Fruit fly (Drosophila melanogaster): Measurements from ENCODE around the gene meigo.

meigo gene

dm6 chr3R:21097631-21098117 is 40.4 kb upstream of the meigo start, which contains the start of gene RhoGAP93B (continued):
- peak; percentile 37 for TF ChIP-seq net (GFP tag; optimal IDR thresholded peaks at IDR 0.05)
- TF ChIP-seq achi (GFP tag; optimal IDR thresholded peaks at IDR 0.05): no peak
- peak; percentile 72 for TF ChIP-seq OdsH (GFP tag; optimal IDR thresholded peaks at IDR 0.05)
- TF ChIP-seq Gug (GFP tag; IDR thresholded peaks at IDR 0.05): peak; percentile 85
- TF ChIP-seq fkh (GFP tag; optimal IDR thresholded peaks at IDR 0.05): peak; percentile 95
- peak; percentile 78 for TF ChIP-seq CG6808 (GFP tag; optimal IDR thresholded peaks at IDR 0.05)
- TF ChIP-seq CG8632 (GFP tag; optimal IDR thresholded peaks at IDR 0.05): peak; percentile 54
- peak; percentile 30 for TF ChIP-seq Sox15 (GFP tag; optimal IDR thresholded peaks at IDR 0.05)

- peak; percentile 34 for TF ChIP-seq CG6792 (GFP tag; optimal IDR thresholded peaks at IDR 0.05)
- TF ChIP-seq Sox15 (GFP tag; optimal IDR thresholded peaks at IDR 0.05): peak; percentile 62
- TF ChIP-seq CG1621 (tag; optimal IDR thresholded peaks at IDR 0.05): no peak
- no peak for TF ChIP-seq Ets96B (tag; optimal IDR thresholded peaks at IDR 0.05)
- no peak for TF ChIP-seq CG34406 (GFP tag; optimal IDR thresholded peaks at IDR 0.05)
- TF ChIP-seq Eip78C (GFP tag): peak; percentile 33
- TF ChIP-seq lz (GFP tag; optimal IDR thresholded peaks at IDR 0.05): peak; percentile 65
- no peak for TF ChIP-seq Smox (GFP tag; optimal IDR thresholded peaks at IDR 0.05)
- peak; percentile 35 for TF ChIP-seq Sox14 (GFP tag; optimal IDR thresholded peaks at IDR 0.05)
- no peak for TF ChIP-seq CG7368 (GFP tag; optimal IDR thresholded peaks at IDR 0.05)
- TF ChIP-seq Blimp-1 (GFP tag; optimal IDR thresholded peaks at IDR 0.05): peak; percentile 0
- TF ChIP-seq topi (GFP tag; optimal IDR thresholded peaks at IDR 0.05): peak; percentile 41
- TF ChIP-seq cyc (GFP tag; optimal IDR thresholded peaks at IDR 0.05): peak; percentile 50
- no peak for TF ChIP-seq ss (GFP tag; optimal IDR thresholded peaks at IDR 0.05)
- TF ChIP-seq svp (GFP tag): peak; percentile 89
- TF ChIP-seq Met (GFP tag; optimal IDR thresholded peaks at IDR 0.05): no peak
- TF ChIP-seq CG15336 (GFP tag; IDR thresholded peaks at IDR 0.05): no peak
- TF ChIP-seq fkh (GFP tag; optimal IDR thresholded peaks at IDR 0.05): peak; percentile 55
- peak; percentile 47 for TF ChIP-seq acj6 (GFP tag; optimal IDR thresholded peaks at IDR 0.05)
- peak; percentile 64 for TF ChIP-seq esn (GFP tag; optimal IDR thresholded peaks at IDR 0.05)
- TF ChIP-seq fd59A (GFP tag; optimal IDR thresholded peaks at IDR 0.05): peak; percentile 5
- peak; percentile 39 for TF ChIP-seq CG11902 (GFP tag; optimal IDR thresholded peaks at IDR 0.05)
- peak; percentile 68 for TF ChIP-seq CG31627 (GFP tag; optimal IDR thresholded peaks at IDR 0.05)
- TF ChIP-seq pdm3 (GFP tag; optimal IDR thresholded peaks at IDR 0.05): no peak
- TF ChIP-seq CG4318 (GFP tag; optimal IDR thresholded peaks at IDR 0.05): no peak
- no peak for TF ChIP-seq dac (GFP tag; optimal IDR thresholded peaks at IDR 0.05)
- no peak for TF ChIP-seq CG8119 (GFP tag; IDR thresholded peaks at IDR 0.05)
- no peak for TF ChIP-seq CG6854 (GFP tag; optimal IDR thresholded peaks at IDR 0.05)
- no peak for TF ChIP-seq vri (GFP tag; optimal IDR thresholded peaks at IDR 0.05)
- TF ChIP-seq Sox102F (GFP tag; optimal IDR thresholded peaks at IDR 0.05): no peak
- peak; percentile 35 for TF ChIP-seq Eip93F (GFP tag; optimal IDR thresholded peaks at IDR 0.05)
- TF ChIP-seq CG6808 (GFP tag; optimal IDR thresholded peaks at IDR 0.05): no peak
- TF ChIP-seq CG16779 (tag; optimal IDR thresholded peaks at IDR 0.05): no peak
- TF ChIP-seq eg (GFP tag; IDR thresholded peaks at IDR 0.05): no peak
- no peak for TF ChIP-seq CG10631 (GFP tag; optimal IDR thresholded peaks at IDR 0.05)
- peak; percentile 37 for TF ChIP-seq CG8319 (GFP tag; optimal IDR thresholded peaks at IDR 0.05)
- no peak for TF ChIP-seq Hr38 (GFP tag; optimal IDR thresholded peaks at IDR 0.05)
- TF ChIP-seq Hr39 (GFP tag; optimal IDR thresholded peaks at IDR 0.05): peak; percentile 70
- peak; percentile 60 for TF ChIP-seq CG3032 (tag; optimal IDR thresholded peaks at IDR 0.05)
Measured at dm6 chr3R:21101453-21102214, 36.4 kb upstream of the meigo start, which contains the start of the genes CG7044 and Tbc1d22. CG7044 (minus strand) TSS chr3R:21101718. Tbc1d22 (plus strand) TSS chr3R:21102199.

All from whole organism, prepupa.